Fruit fly (Drosophila melanogaster) whole organism, embryonic: ENCODE data around the gene Dup99B.

Source experiments
- B-H2 ChIP-seq: fragments of 200-800 bp; sonication (Bioruptor generic); optimal IDR thresholded peaks from 2 replicates; lab custom pipeline; 2018; ENCODE audit warnings: missing biosample characterization, mild to moderate bottlenecking, missing genetic modification characterization
- BtbVII ChIP-seq: fragments of 200-800 bp; sonication (Bioruptor generic); optimal IDR thresholded peaks from 3 replicates; lab custom pipeline; 2017; ENCODE audit warnings: missing biosample characterization, mild to moderate bottlenecking, missing genetic modification characterization
- CG10366 ChIP-seq: fragments of 200-800 bp; sonication (Bioruptor generic); IDR thresholded peaks from 2 replicates; pipeline ENCODE4 v1.3.6; 2022; ENCODE audit warnings: missing biosample characterization, missing genetic modification characterization
- CG12219 ChIP-seq: fragments of 200-800 bp; sonication (Bioruptor generic); optimal IDR thresholded peaks from 3 replicates; lab custom pipeline; 2018; ENCODE audit warnings: missing biosample characterization, mild to moderate bottlenecking, missing genetic modification characterization
- CG12659 ChIP-seq: fragments of 200-800 bp; sonication (Bioruptor generic); optimal IDR thresholded peaks from 3 replicates; lab custom pipeline; 2017; ENCODE audit warnings: mild to moderate bottlenecking, missing biosample characterization, missing genetic modification reagents, missing genetic modification characterization
- CG13287 ChIP-seq: fragments of 200-800 bp; sonication (Bioruptor generic); IDR thresholded peaks from 2 replicates; pipeline ENCODE4 v1.3.6; 2022; ENCODE audit warnings: missing biosample characterization, missing genetic modification characterization; ENCODE audit not compliant: partially characterized antibody
- CG13775 ChIP-seq: fragments of 200-800 bp; sonication (Bioruptor generic); optimal IDR thresholded peaks from 3 replicates; lab custom pipeline; 2017; ENCODE audit warnings: missing biosample characterization, mild to moderate bottlenecking, missing genetic modification characterization
- CG14667 ChIP-seq: fragments of 200-800 bp; sonication (Bioruptor generic); IDR thresholded peaks from 2 replicates; pipeline ENCODE4 v1.3.6; 2022; ENCODE audit warnings: missing biosample characterization, missing genetic modification characterization
- CG14965 ChIP-seq: fragments of 200-800 bp; sonication (Bioruptor generic); optimal IDR thresholded peaks from 2 replicates; lab custom pipeline; 2016; ENCODE audit warnings: missing biosample characterization, missing genetic modification characterization, borderline replicate concordance
- CG15514 ChIP-seq: fragments of 200-800 bp; sonication (Bioruptor generic); optimal IDR thresholded peaks from 3 replicates; lab custom pipeline; 2017; ENCODE audit warnings: missing biosample characterization, missing genetic modification characterization, mild to moderate bottlenecking, moderate library complexity, missing genetic modification reagents
- CG15601 ChIP-seq: fragments of 200-800 bp; sonication (Bioruptor generic); optimal IDR thresholded peaks from 3 replicates; lab custom pipeline; 2019; ENCODE audit warnings: missing biosample characterization, mild to moderate bottlenecking, missing genetic modification characterization, moderate library complexity
- CG16779 ChIP-seq: fragments of 200-800 bp; sonication (Bioruptor generic); IDR thresholded peaks from 2 replicates; pipeline ENCODE4 v1.3.6; 2022; ENCODE audit warnings: missing biosample characterization, missing genetic modification characterization
- CG1832 ChIP-seq: fragments of 200-800 bp; sonication (Bioruptor generic); optimal IDR thresholded peaks from 2 replicates; lab custom pipeline; 2017; ENCODE audit warnings: missing biosample characterization, mild to moderate bottlenecking, missing genetic modification characterization, inconsistent platforms
- CG18619 ChIP-seq: fragments of 200-800 bp; sonication (Bioruptor generic); optimal IDR thresholded peaks from 3 replicates; lab custom pipeline; 2017; ENCODE audit warnings: missing biosample characterization, mild to moderate bottlenecking, missing genetic modification characterization
- CG32772 ChIP-seq: fragments of 200-800 bp; sonication (Bioruptor generic); IDR thresholded peaks from 2 replicates; pipeline ENCODE4 v1.3.6; 2022; ENCODE audit warnings: missing biosample characterization, missing genetic modification characterization
- CG4730 ChIP-seq: fragments of 200-800 bp; sonication (Bioruptor generic); IDR thresholded peaks from 2 replicates; pipeline ENCODE4 v1.3.6; 2022; ENCODE audit warnings: missing biosample characterization, missing genetic modification characterization
- CG6813 ChIP-seq: fragments of 200-800 bp; sonication (Bioruptor generic); optimal IDR thresholded peaks from 2 replicates; lab custom pipeline; 2017; ENCODE audit warnings: missing biosample characterization, missing genetic modification characterization, mild to moderate bottlenecking, moderate library complexity, missing genetic modification reagents
- CG7271 ChIP-seq: fragments of 200-800 bp; sonication (Bioruptor generic); optimal IDR thresholded peaks from 2 replicates; lab custom pipeline; 2018; ENCODE audit warnings: missing biosample characterization, mild to moderate bottlenecking, missing genetic modification characterization, moderate library complexity
- CG7786 ChIP-seq: fragments of 200-800 bp; sonication (Bioruptor generic); optimal IDR thresholded peaks from 2 replicates; lab custom pipeline; 2016; ENCODE audit warnings: missing biosample characterization, missing genetic modification characterization
- CG8290 ChIP-seq, 3 experiments: fragments of 200-800 bp; sonication (Bioruptor generic); optimal IDR thresholded peaks; 2 replicates each; lab custom pipeline; 2016 to 2019; ENCODE audit warnings: missing biosample characterization in 3 of 3, missing genetic modification characterization in 3 of 3, mild to moderate bottlenecking in 2 of 3, moderate library complexity in 1 of 3
- CG8388 ChIP-seq: fragments of 200-800 bp; sonication (Bioruptor generic); optimal IDR thresholded peaks from 2 replicates; lab custom pipeline; 2019; ENCODE audit warnings: missing biosample characterization, mild to moderate bottlenecking, missing genetic modification characterization, moderate library complexity
- Chrac-16 ChIP-seq: fragments of 200-800 bp; sonication (Bioruptor generic); optimal IDR thresholded peaks from 3 replicates; lab custom pipeline; 2016; ENCODE audit warnings: missing biosample characterization, missing genetic modification characterization
- Doc2 ChIP-seq: fragments of 200-800 bp; sonication (Bioruptor generic); IDR thresholded peaks from 2 replicates; pipeline ENCODE4 v1.3.6; 2022; ENCODE audit warnings: missing biosample characterization, missing genetic modification characterization
- Drgx ChIP-seq: fragments of 200-800 bp; sonication (Bioruptor generic); IDR thresholded peaks from 2 replicates; pipeline ENCODE4 v1.3.6; 2022; ENCODE audit warnings: missing biosample characterization, missing genetic modification characterization
- Ets65A ChIP-seq: fragments of 200-800 bp; sonication (Bioruptor generic); peaks from one replicate; lab custom pipeline; 2016; ENCODE audit warnings: missing biosample characterization, missing genetic modification characterization
- Fer1 ChIP-seq: fragments of 200-800 bp; sonication (Bioruptor generic); optimal IDR thresholded peaks from 2 replicates; lab custom pipeline; 2017; ENCODE audit warnings: missing biosample characterization, mild to moderate bottlenecking, missing genetic modification characterization
- GATAe ChIP-seq: fragments of 200-800 bp; sonication (Bioruptor generic); conservative IDR thresholded peaks from 2 replicates; pipeline ENCODE4 v1.3.6; 2022; ENCODE audit warnings: missing biosample characterization, missing genetic modification characterization
- HLH3B ChIP-seq: fragments of 200-800 bp; sonication (Bioruptor generic); IDR thresholded peaks from 2 replicates; pipeline ENCODE4 v1.3.6; 2022; ENCODE audit warnings: missing biosample characterization, missing genetic modification characterization
- HmgD ChIP-seq: fragments of 200-800 bp; sonication (Bioruptor generic); optimal IDR thresholded peaks from 3 replicates; lab custom pipeline; 2016; ENCODE audit warnings: missing biosample characterization, missing genetic modification characterization
- Hmx ChIP-seq: fragments of 200-800 bp; sonication (Bioruptor generic); optimal IDR thresholded peaks from 2 replicates; lab custom pipeline; 2016; ENCODE audit warnings: missing biosample characterization, missing genetic modification characterization
- Hsf ChIP-seq: fragments of 200-800 bp; sonication (Bioruptor generic); optimal IDR thresholded peaks from 3 replicates; lab custom pipeline; 2016; ENCODE audit warnings: missing biosample characterization, missing genetic modification characterization
- bigmax ChIP-seq: fragments of 200-800 bp; sonication (Bioruptor generic); optimal IDR thresholded peaks from 2 replicates; lab custom pipeline; 2018; ENCODE audit warnings: missing biosample characterization, mild to moderate bottlenecking, missing genetic modification characterization
- bsh ChIP-seq, 2 experiments: fragments of 200-800 bp; sonication (Bioruptor generic); optimal IDR thresholded peaks; 2 replicates each; lab custom pipeline; 2017 to 2018; ENCODE audit warnings: mild to moderate bottlenecking in 2 of 2, missing biosample characterization in 2 of 2, missing genetic modification characterization in 2 of 2, moderate library complexity in 1 of 2
- dati ChIP-seq: fragments of 200-800 bp; sonication (Bioruptor generic); IDR thresholded peaks from 2 replicates; pipeline ENCODE4 v1.3.6; 2022; ENCODE audit warnings: missing biosample characterization, missing genetic modification characterization
- dimm ChIP-seq: fragments of 200-800 bp; sonication (Bioruptor generic); IDR thresholded peaks from 2 replicates; pipeline ENCODE4 v1.3.6; 2022; ENCODE audit warnings: missing biosample characterization, missing genetic modification characterization
- disco-r ChIP-seq: fragments of 200-800 bp; sonication (Bioruptor generic); optimal IDR thresholded peaks from 2 replicates; lab custom pipeline; 2016; ENCODE audit warnings: missing biosample characterization, missing genetic modification characterization
- dm ChIP-seq: fragments of 200-800 bp; sonication (Bioruptor generic); optimal IDR thresholded peaks from 3 replicates; lab custom pipeline; 2016; ENCODE audit warnings: missing biosample characterization, missing genetic modification characterization
- dmrt11E ChIP-seq: fragments of 200-800 bp; sonication (Bioruptor generic); optimal IDR thresholded peaks from 3 replicates; lab custom pipeline; 2018; ENCODE audit warnings: missing biosample characterization, mild to moderate bottlenecking, missing genetic modification characterization, moderate library complexity
- gcm2 ChIP-seq: fragments of 200-800 bp; sonication (Bioruptor generic); optimal IDR thresholded peaks from 2 replicates; lab custom pipeline; 2016; ENCODE audit warnings: missing biosample characterization, missing genetic modification characterization
- ind ChIP-seq: fragments of 200-800 bp; sonication (Bioruptor generic); optimal IDR thresholded peaks from 3 replicates; lab custom pipeline; 2016; ENCODE audit warnings: missing biosample characterization, missing genetic modification characterization
- nau ChIP-seq: fragments of 200-800 bp; sonication (Bioruptor generic); optimal IDR thresholded peaks from 3 replicates; lab custom pipeline; 2017; ENCODE audit warnings: missing biosample characterization, mild to moderate bottlenecking, missing genetic modification characterization, missing genetic modification reagents
- nmo ChIP-seq: fragments of 200-800 bp; sonication (Bioruptor generic); optimal IDR thresholded peaks from 2 replicates; lab custom pipeline; 2018; ENCODE audit warnings: missing biosample characterization, mild to moderate bottlenecking, missing genetic modification characterization, moderate library complexity
- nom ChIP-seq: fragments of 200-800 bp; sonication (Bioruptor generic); optimal IDR thresholded peaks from 2 replicates; lab custom pipeline; 2017; ENCODE audit warnings: missing biosample characterization, missing genetic modification characterization, mild to moderate bottlenecking, moderate library complexity, missing genetic modification reagents
- oc ChIP-seq: fragments of 200-800 bp; sonication (Bioruptor generic); optimal IDR thresholded peaks from 2 replicates; lab custom pipeline; 2018; ENCODE audit warnings: missing biosample characterization, mild to moderate bottlenecking, missing genetic modification characterization, moderate library complexity
- pnt ChIP-seq: fragments of 200-800 bp; sonication (Bioruptor generic); optimal IDR thresholded peaks from 3 replicates; lab custom pipeline; 2016; ENCODE audit warnings: missing biosample characterization, missing genetic modification characterization
- slbo ChIP-seq: fragments of 200-800 bp; sonication (Bioruptor generic); IDR thresholded peaks from 2 replicates; pipeline ENCODE4 v1.3.6; 2022; ENCODE audit warnings: missing biosample characterization, missing genetic modification characterization
- stwl ChIP-seq: fragments of 200-800 bp; sonication (Bioruptor generic); optimal IDR thresholded peaks from 3 replicates; lab custom pipeline; 2018; ENCODE audit warnings: missing biosample characterization, mild to moderate bottlenecking, missing genetic modification characterization, moderate library complexity
- tap ChIP-seq: fragments of 200-800 bp; optimal IDR thresholded peaks from 3 replicates; lab custom pipeline; 2019; ENCODE audit warnings: missing biosample characterization, mild to moderate bottlenecking, missing genetic modification characterization, moderate library complexity
- wek ChIP-seq: fragments of 200-800 bp; sonication (Bioruptor generic); optimal IDR thresholded peaks from 3 replicates; lab custom pipeline; 2018; ENCODE audit warnings: missing biosample characterization, mild to moderate bottlenecking, missing genetic modification characterization, moderate library complexity

Dup99B gene

dm6 chr3R:29725577-29726240 lies 10.5 kb upstream of the Dup99B start, which contains the start of gene Kul (continued):
- TF ChIP-seq B-H2 (GFP tag; lab: Kevin White, UChicago) (no peak), Hsf (GFP tag; lab: Kevin White, UChicago) (no peak), CG13775 (GFP tag; lab: Kevin White, UChicago) (no peak), CG8290 (GFP tag; optimal IDR thresholded peaks at IDR 0.05; lab: Kevin White, UChicago) (no peak), CG8290 (tag; optimal IDR thresholded peaks at IDR 0.05; lab: Kevin White, UChicago) (no peak), CG1832 (GFP tag; lab: Kevin White, UChicago) (no peak), CG12659 (peak; percentile 55), CG7271 (no peak), HmgD (GFP tag; lab: Kevin White, UChicago) (peak; percentile 50), CG10366 (peak; percentile 23; the same call in 1 of the 2 replicates), bigmax (GFP tag; lab: Kevin White, UChicago) (no peak), Ets65A (GFP tag; lab: Kevin White, UChicago) (no peak), slbo (peak; percentile 46; the same call in 1 of the 2 replicates), dati (no peak), gcm2 (GFP tag; lab: Kevin White, UChicago) (peak; percentile 9), CG15601 (tag; lab: Kevin White, UChicago) (no peak), nom (GFP tag; lab: Kevin White, UChicago) (peak; percentile 91), Fer1 (GFP tag; lab: Kevin White, UChicago) (no peak), disco-r (GFP tag; lab: Kevin White, UChicago) (no peak), HLH3B (GFP tag; lab: Robert Waterston, UW) (peak; percentile 32; the same call in 1 of the 2 replicates), CG16779 (GFP tag; lab: Robert Waterston, UW) (no peak), Doc2 (GFP tag; lab: Robert Waterston, UW) (no peak), dmrt11E (no peak), CG8388 (GFP tag; lab: Kevin White, UChicago) (no peak), tap (tag; lab: Kevin White, UChicago) (no peak), CG7786 (GFP tag; lab: Kevin White, UChicago) (no peak), stwl (tag; lab: Kevin White, UChicago) (peak; percentile 90), CG13287 (GFP tag; lab: Robert Waterston, UW) (peak; percentile 20; the same call in 1 of the 2 replicates), CG18619 (peak; percentile 18), bsh (GFP tag; optimal IDR thresholded peaks at IDR 0.05; lab: Kevin White, UChicago) (peak; percentile 7 to 40), dimm (GFP tag; lab: Robert Waterston, UW) (no peak), ind (no peak), nau (GFP tag; lab: Kevin White, UChicago) (no peak), CG12219 (GFP tag; lab: Kevin White, UChicago) (no peak), dm (peak; percentile 26), oc (tag; lab: Kevin White, UChicago) (no peak), GATAe (GFP tag; lab: Robert Waterston, UW) (no peak), CG15514 (GFP tag; lab: Kevin White, UChicago) (peak; percentile 45), BtbVII (GFP tag; lab: Kevin White, UChicago) (no peak), Chrac-16 (GFP tag; lab: Kevin White, UChicago) (peak; percentile 1), CG32772 (peak; percentile 72), CG6813 (GFP tag; lab: Kevin White, UChicago) (no peak), Drgx (GFP tag; lab: Robert Waterston, UW) (peak; percentile 31; the same call in 1 of the 2 replicates), Hmx (GFP tag; lab: Kevin White, UChicago) (no peak), nmo (GFP tag; lab: Kevin White, UChicago) (peak; percentile 20), CG4730 (GFP tag; lab: Robert Waterston, UW) (no peak), pnt (GFP tag; lab: Kevin White, UChicago) (peak; percentile 11), CG14667 (no peak), CG14965 (GFP tag; lab: Kevin White, UChicago) (no peak), wek (GFP tag; lab: Kevin White, UChicago) (no peak)
